Worm (Caenorhabditis elegans) whole organism, L3 larva: ENCODE measurements around the gene Y49F6B.13.

ENCODE experiments used
- egl-5 ChIP-seq: fragments of 150-350 bp; optimal IDR thresholded peaks from 2 replicates; lab custom pipeline; 2017; ENCODE audit warnings: missing biosample characterization, missing genetic modification reagents, missing genetic modification characterization, inconsistent platforms
- elt-3 ChIP-seq, 3 experiments: fragments of 150-350 bp in 1 of 3; sonication (generic microtip) in 2 of 3; optimal IDR thresholded peaks; 2 replicates in 2 of 3; 4 replicates in 1 of 3; lab custom pipeline; 2014 to 2017; ENCODE audit warnings: missing biosample characterization in 3 of 3, missing genetic modification characterization in 3 of 3
- nhr-11 ChIP-seq: fragments of 150-350 bp; optimal IDR thresholded peaks from 2 replicates; lab custom pipeline; 2014; ENCODE audit warnings: missing biosample characterization, missing genetic modification characterization

- TF ChIP-seq nhr-11 (tag; lab: Kevin White, UChicago) (no peak), elt-3 (tag; optimal IDR thresholded peaks at IDR 0.05; lab: Kevin White, UChicago) (no peak), egl-5 (tag; lab: Kevin White, UChicago) (no peak)
Measured at ce11 chrII:3481584-3481983, 10.1 kb upstream of the Y49F6B.13 start, which contains the start of gene Y49F6B.8.
